Worm (Caenorhabditis elegans): ENCODE results near the gene klc-2.

DNA sequence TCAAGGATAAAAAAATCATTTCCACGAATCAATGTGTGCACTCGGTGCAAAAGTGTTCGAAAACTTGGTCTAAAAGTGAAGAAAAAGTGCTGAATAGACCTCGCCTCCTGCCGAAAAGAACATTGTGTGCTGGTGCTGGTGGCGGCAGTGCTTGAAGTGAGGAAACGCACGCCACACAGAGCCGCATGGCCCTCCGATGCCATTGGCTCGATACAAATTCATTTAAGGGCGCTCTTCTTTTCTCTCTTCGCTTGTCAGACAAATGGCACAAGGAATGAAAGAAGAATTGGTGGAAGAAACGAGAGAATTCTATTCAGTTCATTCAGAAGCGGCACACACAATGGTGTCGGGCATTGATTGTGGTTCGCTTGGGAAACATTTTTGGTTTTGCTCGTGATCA, 1.1 kb upstream of the klc-2 start:
- TF ChIP-seq B0310.2 (tag; optimal IDR thresholded peaks at IDR 0.05) (no peak), scrt-1 (GFP tag; IDR thresholded peaks at IDR 0.05) (no peak)
